Worm (Caenorhabditis elegans): ENCODE data around the gene nish-1.

DNA sequence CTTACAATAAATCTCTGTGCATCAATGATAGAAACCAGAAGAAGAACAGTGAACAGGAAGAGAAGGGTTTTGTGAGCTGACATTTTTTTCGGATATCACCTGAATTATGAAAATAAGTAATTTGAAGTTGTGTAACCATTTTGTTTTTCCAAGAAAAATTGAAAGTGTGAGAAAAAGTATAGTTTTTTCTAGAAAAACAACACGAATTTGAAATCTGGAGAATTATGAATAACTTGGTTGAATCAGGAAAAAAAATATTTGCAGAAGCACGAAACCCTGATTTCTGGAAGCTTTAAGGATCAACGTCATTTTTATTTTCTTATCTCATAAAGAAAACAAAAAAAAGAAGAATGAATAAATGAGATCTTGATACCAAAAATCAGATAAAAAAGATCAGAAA is 10.4 kb downstream of the nish-1 start, which contains the start of gene F13E9.12:
- TF ChIP-seq ztf-11 (tag; optimal IDR thresholded peaks at IDR 0.05) (no peak), nhr-237 (tag; optimal IDR thresholded peaks at IDR 0.05) (no peak), snpc-4 (tag; optimal IDR thresholded peaks at IDR 0.05) (no peak), nhr-28 (tag; optimal IDR thresholded peaks at IDR 0.05) (no peak), unc-120 (tag; optimal IDR thresholded peaks at IDR 0.05; ENCODE audit: poor library complexity, severe bottlenecking) (no peak), pha-4 (tag; optimal IDR thresholded peaks at IDR 0.05) (no peak), ces-1 (GFP tag; optimal IDR thresholded peaks at IDR 0.05) (no peak), cnd-1 (tag; optimal IDR thresholded peaks at IDR 0.05) (no peak), hlh-1 (tag; optimal IDR thresholded peaks at IDR 0.05) (no peak), unc-39 (tag; optimal IDR thresholded peaks at IDR 0.05) (no peak), M03D4.4 (tag; optimal IDR thresholded peaks at IDR 0.05) (no peak), nhr-76 (tag; optimal IDR thresholded peaks at IDR 0.05) (no peak)
